Worm (Caenorhabditis elegans) whole organism, L4/young adult: Measurements from ENCODE around the gene fat-3.

Experiments used
- W03F9.2 ChIP-seq: fragments of 150-350 bp; optimal IDR thresholded peaks from 2 replicates; lab custom pipeline; 2014; ENCODE audit warnings: missing biosample characterization, missing genetic modification characterization
- him-1 ChIP-seq: sonication (generic microtip); optimal IDR thresholded peaks from 2 replicates; lab custom pipeline; 2016; ENCODE audit warnings: missing genotype, missing genetic modification reagents, missing genetic modification characterization, missing compliant biosample characterization

DNA sequence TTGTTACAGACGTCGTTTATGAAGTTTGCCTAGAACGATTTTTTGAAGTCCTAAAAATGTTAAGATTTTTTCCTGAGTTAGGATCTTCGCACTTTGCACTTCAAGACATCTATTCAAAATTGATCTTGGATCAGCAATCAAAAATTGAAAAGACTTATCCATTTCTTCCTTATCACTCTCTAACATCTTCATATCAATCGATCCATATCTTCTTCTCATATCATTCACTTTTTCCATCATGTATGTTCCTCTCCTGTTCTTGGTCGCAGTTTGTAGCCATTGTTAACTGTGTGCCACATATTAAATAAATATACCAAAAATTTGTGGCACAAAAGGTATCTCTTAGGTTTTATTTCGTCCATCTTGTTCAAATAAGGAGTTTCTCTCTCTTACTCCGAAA is 47.1 kb upstream of the fat-3 start:
- TF ChIP-seq W03F9.2 = no peak
- TF ChIP-seq him-1 = no peak
